Worm (Caenorhabditis elegans) whole organism, late embryonic: ENCODE data around the gene Y58A7A.1.

Experiments used
- ceh-30 ChIP-seq: fragments of 150-350 bp; optimal IDR thresholded peaks from 2 replicates; lab custom pipeline; 2014; ENCODE audit warnings: missing biosample characterization, missing genetic modification characterization
- dve-1 ChIP-seq: sonication (generic microtip); optimal IDR thresholded peaks from 2 replicates; lab custom pipeline; 2017; ENCODE audit warnings: antibody characterized with exemption, mild to moderate bottlenecking, missing genetic modification characterization, missing compliant biosample characterization
- elt-2 ChIP-seq: sonication (generic microtip); optimal IDR thresholded peaks from 2 replicates; lab custom pipeline; 2016; ENCODE audit warnings: missing genetic modification reagents, missing genetic modification characterization, missing compliant biosample characterization
- fkh-10 ChIP-seq: fragments of 150-350 bp; optimal IDR thresholded peaks from 2 replicates; lab custom pipeline; 2014; ENCODE audit warnings: missing biosample characterization, missing genetic modification reagents, missing genetic modification characterization
- hlh-30 ChIP-seq: sonication (generic microtip); optimal IDR thresholded peaks from 2 replicates; lab custom pipeline; 2017; ENCODE audit warnings: antibody characterized with exemption, missing genetic modification characterization, missing compliant biosample characterization; ENCODE audit not compliant: insufficient read depth
- nhr-11 ChIP-seq: fragments of 150-350 bp; optimal IDR thresholded peaks from 2 replicates; lab custom pipeline; 2014; ENCODE audit warnings: missing biosample characterization, missing genetic modification characterization
- pqm-1 ChIP-seq: sonication (generic microtip); optimal IDR thresholded peaks from 2 replicates; lab custom pipeline; 2016; ENCODE audit warnings: missing genetic modification characterization, missing compliant biosample characterization
- pros-1 ChIP-seq: fragments of 150-350 bp; optimal IDR thresholded peaks from 2 replicates; lab custom pipeline; 2014; ENCODE audit warnings: missing biosample characterization, missing genetic modification reagents, missing genetic modification characterization
- tbx-2 ChIP-seq: sonication (generic microtip); optimal IDR thresholded peaks from 2 replicates; lab custom pipeline; 2016; ENCODE audit warnings: missing genetic modification characterization, missing compliant biosample characterization
- unc-42 ChIP-seq: sonication (generic microtip); optimal IDR thresholded peaks from 2 replicates; lab custom pipeline; 2016; ENCODE audit warnings: missing genotype, missing genetic modification characterization, missing compliant biosample characterization
- unc-55 ChIP-seq: sonication (generic microtip); optimal IDR thresholded peaks from 2 replicates; lab custom pipeline; 2017; ENCODE audit warnings: missing biosample characterization, missing genetic modification reagents, missing genetic modification characterization

DNA sequence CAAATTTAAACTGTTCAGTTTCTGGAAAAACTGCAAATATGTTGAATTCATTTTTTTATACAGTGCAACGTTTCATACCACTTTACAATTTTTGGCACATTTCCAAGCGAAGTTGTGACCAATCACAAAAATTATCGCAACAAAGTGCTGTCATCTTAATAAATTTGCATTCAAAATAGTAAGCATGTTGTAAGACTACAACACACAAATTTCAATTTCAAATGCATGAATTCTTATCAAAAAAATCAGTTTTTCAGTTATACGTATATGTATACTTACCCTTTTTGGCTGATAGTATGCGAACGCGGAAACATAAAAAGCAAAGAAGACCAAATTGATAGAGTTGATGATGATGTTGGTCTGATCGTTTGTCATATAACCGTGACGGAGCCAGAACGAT lies 39.1 kb downstream of the Y58A7A.1 start:
- TF ChIP-seq fkh-10 (GFP tag; lab: Kevin White, UChicago) (no peak), hlh-30 (tag; lab: Kevin White, UChicago) (no peak), elt-2 (tag; lab: Kevin White, UChicago) (no peak), ceh-30 (tag; lab: Kevin White, UChicago) (no peak), nhr-11 (tag; lab: Kevin White, UChicago) (no peak), dve-1 (tag; lab: Kevin White, UChicago) (no peak), unc-55 (GFP tag; lab: Kevin White, UChicago) (no peak), pqm-1 (tag; lab: Kevin White, UChicago) (no peak), pros-1 (tag; lab: Kevin White, UChicago) (no peak), tbx-2 (tag; lab: Kevin White, UChicago) (no peak), unc-42 (tag; lab: Kevin White, UChicago) (no peak)
